Worm (Caenorhabditis elegans) whole organism, mixed stage, embryonic: Measurements from ENCODE around the gene Y57E12B.4.

Experiments used
- blmp-1 ChIP-seq: fragments of 150-350 bp; optimal IDR thresholded peaks from 2 replicates; lab custom pipeline; 2014; ENCODE audit warnings: missing biosample characterization, missing genetic modification characterization
- ces-1 ChIP-seq: fragments of 150-350 bp; optimal IDR thresholded peaks from 2 replicates; lab custom pipeline; 2014; ENCODE audit warnings: missing biosample characterization, missing genetic modification reagents, missing genetic modification characterization
- drap-1 ChIP-seq: fragments of 200-800 bp; sonication (Bioruptor generic); optimal IDR thresholded peaks from 3 replicates; lab custom pipeline; 2018; ENCODE audit warnings: mild to moderate bottlenecking, missing genetic modification characterization, missing compliant biosample characterization
- flh-1 ChIP-seq: fragments of 200-800 bp; sonication (Bioruptor generic); optimal IDR thresholded peaks from 2 replicates; lab custom pipeline; 2018; ENCODE audit warnings: mild to moderate bottlenecking, missing genetic modification characterization, moderate library complexity, missing compliant biosample characterization
- lin-13 ChIP-seq: fragments of 150-350 bp; optimal IDR thresholded peaks from 2 replicates; lab custom pipeline; 2014; ENCODE audit warnings: missing biosample characterization, missing genetic modification characterization
- lsy-2 ChIP-seq: fragments of 150-350 bp; optimal IDR thresholded peaks from 2 replicates; lab custom pipeline; 2014; ENCODE audit warnings: missing biosample characterization, missing genetic modification characterization
- mab-5 ChIP-seq: fragments of 150-350 bp; optimal IDR thresholded peaks from 2 replicates; lab custom pipeline; 2014; ENCODE audit warnings: missing biosample characterization, missing genetic modification characterization
- mls-2 ChIP-seq: sonication (generic microtip); optimal IDR thresholded peaks from 2 replicates; lab custom pipeline; 2016; ENCODE audit warnings: mild to moderate bottlenecking, missing genetic modification characterization, moderate library complexity, missing compliant biosample characterization
- nhr-237 ChIP-seq: fragments of 150-350 bp; optimal IDR thresholded peaks from 2 replicates; lab custom pipeline; 2014; ENCODE audit warnings: missing biosample characterization, missing genetic modification characterization
- nhr-28 ChIP-seq: fragments of 150-350 bp; optimal IDR thresholded peaks from 2 replicates; lab custom pipeline; 2014; ENCODE audit warnings: missing biosample characterization, missing genetic modification characterization
- snpc-4 ChIP-seq: fragments of 150-350 bp; optimal IDR thresholded peaks from 2 replicates; lab custom pipeline; 2014; ENCODE audit warnings: missing biosample characterization, missing genetic modification characterization
- unc-120 ChIP-seq: sonication (generic microtip); optimal IDR thresholded peaks from 2 replicates; lab custom pipeline; 2017; ENCODE audit warnings: missing genetic modification characterization, missing compliant biosample characterization; ENCODE audit not compliant: poor library complexity, severe bottlenecking

- TF ChIP-seq mab-5 (no peak), drap-1 (GFP tag; lab: Kevin White, UChicago) (no peak), lin-13 (tag; lab: Kevin White, UChicago) (no peak), flh-1 (GFP tag; lab: Kevin White, UChicago) (no peak), nhr-28 (tag; lab: Kevin White, UChicago) (no peak), snpc-4 (tag; lab: Kevin White, UChicago) (no peak), lsy-2 (tag; lab: Kevin White, UChicago) (no peak), mls-2 (tag; lab: Kevin White, UChicago) (no peak), unc-120 (tag; lab: Kevin White, UChicago) (no peak), nhr-237 (tag; lab: Kevin White, UChicago) (no peak), blmp-1 (no peak), ces-1 (GFP tag; lab: Kevin White, UChicago) (no peak)
These were observed 24.2 kb upstream of the Y57E12B.4 start, which contains the start of gene srx-59 for ce11 chrV:6971567-6971966.
